Fruit fly (Drosophila melanogaster) whole organism, embryonic: ENCODE measurements around the gene CG13457.
A peak's percentile ranks its signal among the peaks of the same experiment; 100 is the strongest.

Experiments used
- Asciz ChIP-seq: fragments of 200-800 bp; sonication (Bioruptor generic); optimal IDR thresholded peaks from 2 replicates; lab custom pipeline; 2017; ENCODE audit warnings: missing biosample characterization, mild to moderate bottlenecking, missing genetic modification characterization, missing genetic modification reagents
- CG11695 ChIP-seq: fragments of 200-800 bp; sonication (Bioruptor generic); IDR thresholded peaks from 3 replicates; pipeline ENCODE4 v1.3.6; 2022; ENCODE audit warnings: missing biosample characterization, missing genetic modification characterization
- CG12659 ChIP-seq: fragments of 200-800 bp; sonication (Bioruptor generic); optimal IDR thresholded peaks from 3 replicates; lab custom pipeline; 2017; ENCODE audit warnings: mild to moderate bottlenecking, missing biosample characterization, missing genetic modification reagents, missing genetic modification characterization
- CG13894 ChIP-seq: fragments of 200-800 bp; sonication (Bioruptor generic); optimal IDR thresholded peaks from 3 replicates; lab custom pipeline; 2018; ENCODE audit warnings: missing biosample characterization, mild to moderate bottlenecking, missing genetic modification characterization, moderate library complexity
- CG15269 ChIP-seq: fragments of 200-800 bp; sonication (Bioruptor generic); optimal IDR thresholded peaks from 2 replicates; lab custom pipeline; 2018; ENCODE audit warnings: missing biosample characterization, mild to moderate bottlenecking, missing genetic modification characterization, moderate library complexity
- CG17912 ChIP-seq: fragments of 200-800 bp; sonication (Bioruptor generic); optimal IDR thresholded peaks from 2 replicates; lab custom pipeline; 2018; ENCODE audit warnings: missing biosample characterization, mild to moderate bottlenecking, missing genetic modification characterization
- CG18476 ChIP-seq: fragments of 200-800 bp; sonication (Bioruptor generic); optimal IDR thresholded peaks from 2 replicates; lab custom pipeline; 2016; ENCODE audit warnings: missing biosample characterization, mild to moderate bottlenecking, missing genetic modification characterization
- CG18599 ChIP-seq: fragments of 200-800 bp; sonication (Bioruptor generic); optimal IDR thresholded peaks from 3 replicates; lab custom pipeline; 2017; ENCODE audit warnings: missing biosample characterization, missing genetic modification characterization, mild to moderate bottlenecking, moderate library complexity, missing genetic modification reagents
- CG2199 ChIP-seq: fragments of 200-800 bp; sonication (Bioruptor generic); IDR thresholded peaks from 3 replicates; pipeline ENCODE4 v1.3.6; 2022; ENCODE audit warnings: missing biosample characterization, missing genetic modification characterization
- CG32772 ChIP-seq: fragments of 200-800 bp; sonication (Bioruptor generic); IDR thresholded peaks from 2 replicates; pipeline ENCODE4 v1.3.6; 2022; ENCODE audit warnings: missing biosample characterization, missing genetic modification characterization
- CG3407 ChIP-seq: fragments of 200-800 bp; sonication (Bioruptor generic); optimal IDR thresholded peaks from 2 replicates; lab custom pipeline; 2018; ENCODE audit warnings: missing biosample characterization, mild to moderate bottlenecking, missing genetic modification characterization
- CG3838 ChIP-seq: fragments of 200-800 bp; sonication (Bioruptor generic); optimal IDR thresholded peaks from 3 replicates; lab custom pipeline; 2016; ENCODE audit warnings: missing biosample characterization, missing genetic modification characterization
- CG4707 ChIP-seq: fragments of 200-800 bp; sonication (Bioruptor generic); optimal IDR thresholded peaks from 2 replicates; lab custom pipeline; 2018; ENCODE audit warnings: missing biosample characterization, mild to moderate bottlenecking, missing genetic modification characterization, moderate library complexity
- CG8281 ChIP-seq: fragments of 200-800 bp; sonication (Bioruptor generic); optimal IDR thresholded peaks from 2 replicates; lab custom pipeline; 2018; ENCODE audit warnings: missing biosample characterization, mild to moderate bottlenecking, missing genetic modification characterization, moderate library complexity
- CG8765 ChIP-seq: fragments of 200-800 bp; sonication (Bioruptor generic); IDR thresholded peaks from 2 replicates; pipeline ENCODE4 v1.3.6; 2022; ENCODE audit warnings: missing biosample characterization, missing genetic modification characterization
- CG9215 ChIP-seq: fragments of 200-800 bp; sonication (Bioruptor generic); IDR thresholded peaks from 2 replicates; pipeline ENCODE4 v1.3.6; 2022; ENCODE audit warnings: missing biosample characterization, missing genetic modification characterization
- CkIIα-i1 ChIP-seq: fragments of 200-800 bp; sonication (Bioruptor generic); IDR thresholded peaks from 2 replicates; pipeline ENCODE4 v1.3.6; 2022; ENCODE audit warnings: missing biosample characterization, missing genetic modification characterization
- Dad ChIP-seq: fragments of 200-800 bp; sonication (Bioruptor generic); optimal IDR thresholded peaks from 3 replicates; lab custom pipeline; 2016; ENCODE audit warnings: missing biosample characterization, missing genetic modification characterization
- Dip2 ChIP-seq: fragments of 200-800 bp; sonication (Bioruptor generic); IDR thresholded peaks from 2 replicates; pipeline ENCODE4 v1.3.6; 2022; ENCODE audit warnings: missing biosample characterization, missing genetic modification characterization
- Dip3 ChIP-seq: fragments of 200-800 bp; sonication (Bioruptor generic); optimal IDR thresholded peaks from 3 replicates; lab custom pipeline; 2016; ENCODE audit warnings: missing biosample characterization, missing genetic modification characterization
- Dp ChIP-seq: fragments of 200-800 bp; sonication (Bioruptor generic); optimal IDR thresholded peaks from 2 replicates; lab custom pipeline; 2018; ENCODE audit warnings: missing biosample characterization, mild to moderate bottlenecking, missing genetic modification characterization, moderate library complexity
- Ets65A ChIP-seq: fragments of 200-800 bp; sonication (Bioruptor generic); peaks from one replicate; lab custom pipeline; 2016; ENCODE audit warnings: missing biosample characterization, missing genetic modification characterization
- Fer3 ChIP-seq: fragments of 200-800 bp; sonication (Bioruptor generic); optimal IDR thresholded peaks from 2 replicates; lab custom pipeline; 2018; ENCODE audit warnings: missing biosample characterization, mild to moderate bottlenecking, missing genetic modification characterization, moderate library complexity
- Gug ChIP-seq: fragments of 200-800 bp; sonication (Bioruptor generic); IDR thresholded peaks from 4 replicates; pipeline ENCODE4 v1.3.6; 2022; ENCODE audit warnings: missing biosample characterization, missing genetic modification characterization
- Hmr ChIP-seq: fragments of 200-800 bp; sonication (Bioruptor generic); optimal IDR thresholded peaks from 3 replicates; lab custom pipeline; 2017; ENCODE audit warnings: mild to moderate bottlenecking, missing biosample characterization, missing genetic modification reagents, missing genetic modification characterization
- Hr78 ChIP-seq, 2 experiments: fragments of 200-800 bp in 1 of 2; fragments of >200 bp in 1 of 2; sonication (Bioruptor generic) in 1 of 2; optimal IDR thresholded peaks; 2 replicates each; lab custom pipeline; 2017 to 2019; ENCODE audit warnings: missing biosample characterization in 2 of 2, missing genetic modification characterization in 2 of 2, mild to moderate bottlenecking in 1 of 2, moderate library complexity in 1 of 2
- Max ChIP-seq: fragments of 200-800 bp; sonication (Bioruptor generic); optimal IDR thresholded peaks from 2 replicates; lab custom pipeline; 2016; ENCODE audit warnings: missing biosample characterization, mild to moderate bottlenecking, missing genetic modification characterization
- Meics ChIP-seq: fragments of 200-800 bp; sonication (Bioruptor generic); optimal IDR thresholded peaks from 2 replicates; lab custom pipeline; 2017; ENCODE audit warnings: missing biosample characterization, mild to moderate bottlenecking, missing genetic modification characterization
- Ptx1 ChIP-seq: fragments of 200-800 bp; sonication (Bioruptor generic); IDR thresholded peaks from 2 replicates; pipeline ENCODE4 v1.3.6; 2022; ENCODE audit warnings: missing biosample characterization, missing genetic modification characterization
- Scr ChIP-seq: fragments of 200-800 bp; sonication (Bioruptor generic); IDR thresholded peaks from 2 replicates; pipeline ENCODE4 v1.3.6; 2022; ENCODE audit warnings: missing biosample characterization, missing genetic modification characterization; ENCODE audit not compliant: partially characterized antibody
- Spps ChIP-seq: fragments of 200-800 bp; sonication (Bioruptor generic); optimal IDR thresholded peaks from 2 replicates; lab custom pipeline; 2018; ENCODE audit warnings: missing biosample characterization, mild to moderate bottlenecking, missing genetic modification characterization
- amos ChIP-seq: fragments of 200-800 bp; sonication (Bioruptor generic); IDR thresholded peaks from 2 replicates; pipeline ENCODE4 v1.3.6; 2022; ENCODE audit warnings: missing biosample characterization, missing genetic modification characterization; ENCODE audit not compliant: partially characterized antibody
- ap ChIP-seq: fragments of 200-800 bp; sonication (Bioruptor generic); IDR thresholded peaks from 2 replicates; pipeline ENCODE4 v1.3.6; 2022; ENCODE audit warnings: missing biosample characterization, missing genetic modification characterization
- ato ChIP-seq: fragments of 200-800 bp; sonication (Bioruptor generic); IDR thresholded peaks from 2 replicates; pipeline ENCODE4 v1.3.6; 2022; ENCODE audit warnings: missing biosample characterization, missing genetic modification characterization; ENCODE audit not compliant: partially characterized antibody
- bcd ChIP-seq: fragments of 200-800 bp; sonication (Bioruptor generic); optimal IDR thresholded peaks from 2 replicates; lab custom pipeline; 2017; ENCODE audit warnings: missing biosample characterization, mild to moderate bottlenecking, missing genetic modification characterization
- chif ChIP-seq, 2 experiments: fragments of 200-800 bp; sonication (Bioruptor generic); optimal IDR thresholded peaks; 3 replicates each; lab custom pipeline; 2016; ENCODE audit warnings: missing biosample characterization in 2 of 2, missing genetic modification characterization in 2 of 2
- emc ChIP-seq: fragments of 200-800 bp; sonication (Bioruptor generic); optimal IDR thresholded peaks from 2 replicates; lab custom pipeline; 2016; ENCODE audit warnings: missing biosample characterization, missing genetic modification characterization
- gem ChIP-seq: fragments of 200-800 bp; sonication (Bioruptor generic); optimal IDR thresholded peaks from 2 replicates; lab custom pipeline; 2019; ENCODE audit warnings: missing biosample characterization, mild to moderate bottlenecking, missing genetic modification characterization, moderate library complexity
- h ChIP-seq: fragments of >200 bp; optimal IDR thresholded peaks from 2 replicates; lab custom pipeline; 2017
- knrl ChIP-seq: fragments of 200-800 bp; sonication (Bioruptor generic); IDR thresholded peaks from 3 replicates; pipeline ENCODE4 v1.3.6; 2022; ENCODE audit warnings: missing biosample characterization, missing genetic modification characterization; ENCODE audit not compliant: partially characterized antibody
- maf-S ChIP-seq: fragments of 200-800 bp; sonication (Bioruptor generic); optimal IDR thresholded peaks from 2 replicates; lab custom pipeline; 2016; ENCODE audit warnings: missing biosample characterization, missing genetic modification characterization
- p53 ChIP-seq: fragments of 200-800 bp; sonication (Bioruptor generic); optimal IDR thresholded peaks from 2 replicates; lab custom pipeline; 2016; ENCODE audit warnings: missing biosample characterization, missing genetic modification characterization
- pb ChIP-seq: fragments of 200-800 bp; sonication (Bioruptor generic); optimal IDR thresholded peaks from 3 replicates; lab custom pipeline; 2016; ENCODE audit warnings: missing biosample characterization, missing genetic modification characterization
- phol ChIP-seq: fragments of 200-800 bp; sonication (Bioruptor generic); optimal IDR thresholded peaks from 3 replicates; lab custom pipeline; 2018; ENCODE audit warnings: missing biosample characterization, mild to moderate bottlenecking, missing genetic modification characterization, moderate library complexity
- pnt ChIP-seq: fragments of 200-800 bp; sonication (Bioruptor generic); optimal IDR thresholded peaks from 3 replicates; lab custom pipeline; 2016; ENCODE audit warnings: missing biosample characterization, missing genetic modification characterization
- shn ChIP-seq: fragments of 200-800 bp; sonication (Bioruptor generic); optimal IDR thresholded peaks from 3 replicates; lab custom pipeline; 2016; ENCODE audit warnings: missing biosample characterization, missing genetic modification characterization
- slbo ChIP-seq: fragments of 200-800 bp; sonication (Bioruptor generic); IDR thresholded peaks from 2 replicates; pipeline ENCODE4 v1.3.6; 2022; ENCODE audit warnings: missing biosample characterization, missing genetic modification characterization
- zen2 ChIP-seq: fragments of 200-800 bp; sonication (Bioruptor generic); IDR thresholded peaks from 3 replicates; pipeline ENCODE4 v1.3.6; 2022; ENCODE audit warnings: missing biosample characterization, missing genetic modification characterization; ENCODE audit not compliant: partially characterized antibody

Gene CG13457

DNA sequence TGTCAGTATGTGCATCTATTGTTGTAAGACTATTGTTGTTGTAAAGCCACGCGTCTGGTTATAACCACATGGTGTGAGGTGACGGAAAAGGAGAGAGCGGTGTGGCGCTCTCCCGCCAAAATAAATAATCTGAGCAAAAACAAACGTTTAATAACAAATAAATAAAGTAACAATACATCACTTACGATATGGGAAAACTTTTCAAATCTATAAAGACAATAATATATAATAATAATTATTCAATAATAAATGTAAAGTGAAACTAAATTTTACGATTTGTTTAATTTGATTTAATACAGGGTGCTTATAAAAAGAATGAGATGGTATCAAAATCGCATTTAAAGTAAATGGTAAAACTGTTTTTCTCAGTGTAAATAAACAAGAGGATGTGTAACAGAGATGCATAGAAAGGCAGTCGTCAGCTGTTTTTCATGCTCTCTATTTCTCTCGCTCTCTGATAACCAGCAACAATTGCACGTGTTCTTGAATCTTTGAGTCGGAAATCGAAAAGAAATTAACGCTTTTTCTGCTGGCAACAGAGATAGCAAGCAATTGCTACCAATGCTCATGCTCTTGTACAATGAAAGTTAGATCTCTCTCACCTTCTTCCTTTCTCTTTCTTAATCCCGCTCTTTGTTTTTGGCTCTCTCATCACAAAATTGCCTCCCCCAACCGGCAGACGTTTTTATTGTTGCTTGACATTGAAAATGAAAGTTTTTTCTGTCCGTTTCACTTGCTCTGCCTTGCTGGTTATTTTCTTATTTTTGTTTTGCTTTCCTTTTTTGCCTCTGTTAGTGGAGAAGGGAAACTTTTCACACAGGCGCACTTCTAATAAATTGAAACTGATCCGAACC lies 32.3 kb downstream of the CG13457 start (continued):
- TF ChIP-seq CG18476 (peak; percentile 76), maf-S (GFP tag; lab: Kevin White, UChicago) (peak; percentile 15), Dad (GFP tag; lab: Kevin White, UChicago) (no peak), gem (tag; lab: Kevin White, UChicago) (peak; percentile 97), CG9215 (no peak; the same call in 1 of the 2 replicates), slbo (GFP tag; lab: Robert Waterston, UW) (peak; percentile 71), amos (no peak), CG18599 (GFP tag; lab: Kevin White, UChicago) (peak; percentile 92), knrl (GFP tag; lab: Robert Waterston, UW) (no peak), ato (GFP tag; lab: Robert Waterston, UW) (no peak), CG8281 (peak; percentile 34), CG12659 (GFP tag; lab: Kevin White, UChicago) (peak; percentile 76), Ets65A (GFP tag; lab: Kevin White, UChicago) (peak; percentile 52), Dip3 (GFP tag; lab: Kevin White, UChicago) (no peak), Asciz (GFP tag; lab: Kevin White, UChicago) (peak; percentile 84), pb (GFP tag; lab: Kevin White, UChicago) (peak; percentile 52), chif (GFP tag; optimal IDR thresholded peaks at IDR 0.05; lab: Kevin White, UChicago) (no peak), CG8765 (GFP tag; lab: Robert Waterston, UW) (no peak), zen2 (GFP tag; lab: Robert Waterston, UW) (no peak), pnt (peak; percentile 38), phol (peak; percentile 95), CG32772 (GFP tag; lab: Robert Waterston, UW) (peak; percentile 71; the same call in 1 of the 2 replicates), Gug (GFP tag; lab: Robert Waterston, UW) (peak; percentile 15; the same call in 1 of the 4 replicates), CG4707 (GFP tag; lab: Kevin White, UChicago) (peak; percentile 34), h (lab: Kevin White, UChicago) (no peak), Hr78 (GFP tag; optimal IDR thresholded peaks at IDR 0.05; lab: Kevin White, UChicago) (peak in 1 of 2 experiments; percentile 81), shn (GFP tag; lab: Kevin White, UChicago) (no peak), Hmr (GFP tag; lab: Kevin White, UChicago) (peak; percentile 86), emc (GFP tag; lab: Kevin White, UChicago) (no peak), Dp (GFP tag; lab: Kevin White, UChicago) (no peak), ap (GFP tag; lab: Robert Waterston, UW) (peak; percentile 79), CkIIα-i1 (GFP tag; lab: Robert Waterston, UW) (no peak), Scr (GFP tag; lab: Robert Waterston, UW) (no peak), CG15269 (tag; lab: Kevin White, UChicago) (peak; percentile 82), CG13894 (peak; percentile 87), Spps (tag; lab: Kevin White, UChicago) (peak; percentile 93), bcd (GFP tag; lab: Kevin White, UChicago) (peak; percentile 82), CG11695 (GFP tag; lab: Robert Waterston, UW) (peak; percentile 93), Meics (GFP tag; lab: Kevin White, UChicago) (peak; percentile 92), CG17912 (GFP tag; lab: Kevin White, UChicago) (peak; percentile 2), CG3838 (GFP tag; lab: Kevin White, UChicago) (no peak), Fer3 (tag; lab: Kevin White, UChicago) (peak; percentile 89), CG2199 (GFP tag; lab: Robert Waterston, UW) (0 out of 3 replicates have a peak, but pooled peaks have one; percentile 35), p53 (peak; percentile 13), Ptx1 (GFP tag; lab: Robert Waterston, UW) (peak; percentile 92), CG3407 (peak; percentile 79), Dip2 (GFP tag; lab: Robert Waterston, UW) (no peak), Max (GFP tag; lab: Kevin White, UChicago) (peak; percentile 80)
